Fruit fly (Drosophila melanogaster): Measurements from ENCODE around the gene CG9452.
A peak's percentile ranks its signal among the peaks of the same experiment; 100 is the strongest.
"Not testable (repeated sequence)": the region's sequence is repeated elsewhere in the genome, so short reads cannot be mapped to it uniquely, and the experiment has no call there.

CG9452 gene

DNA sequence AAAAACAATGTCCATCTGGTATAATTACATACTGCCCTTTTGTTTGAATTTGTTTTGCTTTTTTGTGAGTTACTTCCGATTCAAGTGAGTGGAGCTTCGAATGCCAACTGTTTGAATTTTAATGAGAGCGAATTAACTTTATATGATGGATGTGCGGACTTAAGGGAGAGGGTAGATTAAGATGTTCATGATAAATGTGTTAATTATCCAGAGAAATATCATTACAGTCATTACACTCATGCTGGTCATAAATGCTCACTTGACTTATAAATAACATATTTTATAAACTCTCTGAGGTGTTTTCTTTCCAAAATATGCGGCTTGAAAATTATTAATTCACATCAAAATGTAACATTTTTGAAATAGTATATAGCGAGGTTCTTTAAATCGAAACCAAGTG lies 6.0 kb downstream of the CG9452 start, which contains the start of gene CG9449:
CG9449 (minus strand) TSS at position 101 of the 400 bp plus-strand sequence.
- no peak for TF ChIP-seq noc (tag; optimal IDR thresholded peaks at IDR 0.05)

DNA sequence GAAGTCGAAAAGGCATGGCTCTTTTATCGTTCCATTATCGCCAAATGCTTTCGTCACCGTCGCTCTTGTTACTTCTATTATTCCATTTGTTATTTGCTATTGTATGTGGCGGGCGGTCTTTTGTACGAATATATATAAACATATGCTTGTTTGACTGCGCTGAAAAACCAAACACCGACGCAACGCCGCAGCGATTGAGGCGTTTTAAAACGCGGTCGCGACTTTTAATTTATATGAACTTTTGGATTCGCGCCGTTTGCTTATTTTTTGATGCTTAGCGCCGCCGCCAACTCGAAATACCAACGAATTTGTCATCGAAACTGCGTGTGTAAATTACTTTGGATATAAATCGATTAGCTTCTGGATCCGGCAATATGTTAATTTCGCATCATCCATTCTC lies 6.5 kb downstream of the CG9452 start:
- TF ChIP-seq noc (tag; optimal IDR thresholded peaks at IDR 0.05) = no peak

DNA sequence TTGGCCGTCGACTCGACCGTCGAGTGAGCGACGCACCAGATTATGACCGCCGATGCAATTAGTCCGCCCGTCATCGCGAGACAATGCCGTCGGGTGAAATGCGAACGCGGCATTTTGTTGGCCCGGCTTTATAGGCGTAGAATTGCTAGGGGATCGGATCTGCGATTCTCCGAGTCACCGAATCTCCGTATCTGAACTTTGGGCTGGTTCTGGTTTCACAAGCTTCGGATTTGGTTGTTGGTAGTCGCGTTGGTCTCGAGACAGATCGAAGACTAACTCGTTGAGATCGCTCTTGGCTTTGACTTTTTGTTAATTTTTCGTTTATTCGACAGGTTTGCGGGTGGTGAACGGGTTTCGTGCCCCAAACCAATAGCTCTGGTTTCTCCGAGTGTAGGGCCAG lies 7.1 kb downstream of the CG9452 start:
- no peak for TF ChIP-seq noc (tag; optimal IDR thresholded peaks at IDR 0.05)

DNA sequence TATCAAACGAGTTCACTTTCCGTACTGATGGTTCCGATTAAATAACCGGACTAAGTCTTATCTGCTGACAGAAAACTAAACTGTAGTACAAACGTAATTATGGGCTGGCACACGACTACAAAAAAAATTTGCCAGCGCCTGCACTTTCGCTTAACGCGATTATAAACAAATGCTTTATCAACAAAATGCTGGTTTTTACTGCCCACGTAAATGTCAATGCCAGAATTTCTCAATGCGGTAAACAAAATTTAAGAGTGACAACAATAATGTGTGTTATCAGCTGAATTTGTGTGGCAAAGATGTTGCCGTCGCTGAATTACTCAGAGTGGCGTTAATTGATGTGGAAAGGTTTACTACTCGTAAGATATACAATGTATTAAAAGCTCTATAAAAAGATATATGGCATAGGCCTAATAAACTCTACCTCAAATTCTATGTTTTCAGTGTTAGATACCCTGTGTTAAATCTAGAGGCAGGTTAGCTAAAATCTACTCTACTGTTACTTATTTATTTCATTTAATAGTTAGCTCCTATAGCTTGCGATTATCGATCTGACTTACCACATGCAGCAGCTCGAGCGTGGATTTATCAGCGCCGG lies 7.6 kb downstream of the CG9452 start:
- TF ChIP-seq noc (tag; optimal IDR thresholded peaks at IDR 0.05) = peak; percentile 40

DNA sequence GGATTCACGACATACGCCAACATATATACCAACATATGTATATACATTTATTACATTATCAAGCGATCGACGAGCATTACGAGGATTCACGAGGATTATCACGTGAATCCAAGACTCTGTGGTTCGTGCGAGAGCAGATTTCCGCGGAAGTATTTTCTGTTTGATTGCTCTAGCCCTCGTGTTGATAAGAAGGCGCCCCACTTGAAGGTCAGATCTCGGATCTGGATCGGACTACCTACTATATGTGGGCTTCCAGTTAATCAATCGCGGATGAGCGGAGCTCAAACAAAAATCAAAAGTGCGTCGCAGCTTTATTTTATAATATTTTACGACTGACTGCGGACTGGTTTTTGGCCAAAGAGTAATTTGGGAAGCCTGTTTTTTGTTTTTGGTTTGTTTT lies 8.7 kb downstream of the CG9452 start:
- TF ChIP-seq noc (tag; optimal IDR thresholded peaks at IDR 0.05) = peak; percentile 11

DNA sequence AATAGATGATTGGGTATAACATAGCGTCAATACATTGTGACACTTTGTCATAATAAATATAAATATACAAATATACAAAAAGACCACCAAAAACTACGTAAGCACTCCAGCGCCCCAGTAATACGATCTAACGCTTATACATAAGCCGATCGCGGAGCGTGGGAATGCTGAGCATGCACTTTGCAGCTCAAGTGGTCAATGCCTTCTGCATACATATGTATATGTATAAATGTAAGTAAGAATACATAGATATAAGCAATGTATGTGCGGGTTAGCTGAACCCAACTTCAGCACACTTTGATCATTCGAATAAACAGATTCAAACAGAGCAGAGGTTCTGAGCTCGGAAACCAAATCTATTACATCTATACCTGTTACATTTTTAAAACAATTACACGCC lies 16.4 kb downstream of the CG9452 start, which contains the start of gene CG32212:
CG32212 (plus strand) TSS at position 301 of the 400 bp plus-strand sequence.
- TF ChIP-seq noc (tag; optimal IDR thresholded peaks at IDR 0.05) = not testable (repeated sequence)

DNA sequence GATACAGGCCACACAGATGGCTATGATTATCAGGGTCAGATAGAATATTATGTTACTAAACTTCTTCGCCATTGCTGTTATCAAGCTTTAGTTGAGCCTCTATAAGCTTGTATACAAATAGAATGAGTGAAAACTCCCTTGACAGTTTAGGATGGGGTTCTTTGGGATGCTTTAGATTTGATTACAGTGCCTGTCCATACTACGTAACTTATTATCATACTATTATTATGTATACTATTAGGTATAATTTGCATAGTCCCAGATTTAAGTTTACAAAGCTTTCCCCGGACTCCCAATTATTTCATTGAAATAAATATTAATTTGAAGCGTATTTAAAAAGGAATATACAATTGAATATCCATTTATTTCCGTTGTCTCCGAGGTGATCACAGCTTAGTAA lies 17.3 kb downstream of the CG9452 start, which contains the start of gene brv1:
brv1 (minus strand) TSS at position 101 of the 400 bp plus-strand sequence.
- TF ChIP-seq noc (tag; optimal IDR thresholded peaks at IDR 0.05) = no peak

DNA sequence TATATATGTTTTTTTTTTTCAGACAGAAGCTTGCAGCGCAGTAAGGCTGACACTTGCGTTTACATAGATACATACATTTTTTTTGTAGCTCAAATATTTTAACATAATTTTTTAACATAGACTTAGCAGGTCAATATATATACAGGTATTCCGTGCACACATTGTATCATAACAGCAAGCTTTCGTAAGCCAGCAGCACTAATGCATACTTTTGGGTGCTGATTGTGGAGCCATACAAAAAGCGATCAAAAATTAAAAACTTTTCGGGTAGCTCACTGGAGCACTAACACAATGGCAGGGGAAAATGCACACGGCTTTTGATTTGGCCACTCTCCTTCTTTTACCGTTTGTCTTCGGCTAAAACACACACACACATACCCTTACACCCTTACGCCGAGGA lies 20.7 kb downstream of the CG9452 start:
- TF ChIP-seq noc (tag; optimal IDR thresholded peaks at IDR 0.05) = no peak

DNA sequence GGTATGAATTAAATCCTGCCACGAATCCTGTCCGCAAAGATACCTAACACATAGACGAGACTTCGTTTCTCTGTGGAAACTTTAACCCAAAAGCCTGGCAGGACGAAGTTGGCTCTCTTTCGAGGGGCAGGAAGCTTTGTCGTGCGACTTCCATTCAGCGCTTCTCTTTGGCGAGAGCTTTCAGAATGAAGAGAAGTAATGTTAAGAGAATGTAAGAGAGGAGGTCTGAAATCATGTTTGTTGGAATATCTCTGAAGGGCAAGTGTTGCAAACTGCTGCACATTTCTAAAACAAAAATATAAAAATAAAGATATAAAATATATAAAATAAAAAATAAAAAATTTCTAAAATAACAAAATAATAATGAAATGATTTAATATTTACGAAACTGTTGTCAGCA lies 21.7 kb downstream of the CG9452 start:
- no peak for TF ChIP-seq noc (tag; optimal IDR thresholded peaks at IDR 0.05)

DNA sequence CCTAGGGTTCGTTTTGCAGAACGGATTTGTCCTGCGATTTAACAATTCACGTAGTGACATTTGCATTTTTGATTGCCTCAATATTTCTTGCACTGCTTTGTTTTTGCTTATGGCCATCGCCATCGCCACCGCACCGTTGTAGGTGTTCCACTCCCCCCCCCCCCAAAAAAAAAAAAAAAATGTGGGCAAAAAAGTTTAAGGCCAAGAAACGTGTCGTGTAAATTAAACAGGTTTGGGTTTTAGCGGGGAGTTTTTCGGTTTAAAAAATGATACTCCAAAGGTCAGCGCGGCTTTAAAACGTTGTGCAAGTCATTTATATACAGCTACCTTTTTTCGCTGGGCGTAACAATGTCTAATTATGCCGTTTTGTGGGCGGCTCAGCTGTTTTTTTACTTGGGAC lies 22.5 kb downstream of the CG9452 start:
- TF ChIP-seq noc (tag; optimal IDR thresholded peaks at IDR 0.05) = no peak

DNA sequence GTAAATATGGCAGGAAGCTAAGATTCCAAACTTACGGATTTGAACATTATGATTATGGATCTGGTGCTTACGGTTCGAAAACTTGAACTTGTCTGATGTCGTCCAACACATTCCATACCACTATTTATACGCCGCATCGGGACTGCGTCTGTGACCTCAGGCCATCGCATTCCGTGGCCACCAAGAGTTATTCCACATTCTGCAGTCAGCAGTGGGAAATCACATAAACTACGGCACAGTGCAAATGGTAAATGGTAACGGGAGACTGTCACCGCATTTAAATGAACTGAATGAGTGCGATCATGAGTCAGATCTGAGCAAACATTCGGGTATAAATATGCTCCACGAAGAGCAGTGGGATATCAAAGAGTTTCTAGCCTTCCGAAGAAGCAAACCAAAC lies 28.2 kb downstream of the CG9452 start, which contains the start of the genes CG18294 and CG32213:
CG18294 (minus strand) TSS at position 101 of the 400 bp plus-strand sequence.
CG32213 (plus strand) TSS at position 362 of the 400 bp plus-strand sequence.
- TF ChIP-seq noc (tag; optimal IDR thresholded peaks at IDR 0.05) = not testable (repeated sequence)

DNA sequence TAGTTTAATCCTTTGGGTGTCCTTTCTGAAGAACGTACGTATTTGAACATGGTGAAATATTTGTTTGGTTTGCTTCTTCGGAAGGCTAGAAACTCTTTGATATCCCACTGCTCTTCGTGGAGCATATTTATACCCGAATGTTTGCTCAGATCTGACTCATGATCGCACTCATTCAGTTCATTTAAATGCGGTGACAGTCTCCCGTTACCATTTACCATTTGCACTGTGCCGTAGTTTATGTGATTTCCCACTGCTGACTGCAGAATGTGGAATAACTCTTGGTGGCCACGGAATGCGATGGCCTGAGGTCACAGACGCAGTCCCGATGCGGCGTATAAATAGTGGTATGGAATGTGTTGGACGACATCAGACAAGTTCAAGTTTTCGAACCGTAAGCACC lies 31.5 kb downstream of the CG9452 start, which contains the start of the genes 825-Oak and CG12519:
825-Oak (minus strand) TSS at position 101 of the 400 bp plus-strand sequence.
CG12519 (plus strand) TSS at position 364 of the 400 bp plus-strand sequence.
- not testable (repeated sequence) for TF ChIP-seq noc (tag; optimal IDR thresholded peaks at IDR 0.05)

DNA sequence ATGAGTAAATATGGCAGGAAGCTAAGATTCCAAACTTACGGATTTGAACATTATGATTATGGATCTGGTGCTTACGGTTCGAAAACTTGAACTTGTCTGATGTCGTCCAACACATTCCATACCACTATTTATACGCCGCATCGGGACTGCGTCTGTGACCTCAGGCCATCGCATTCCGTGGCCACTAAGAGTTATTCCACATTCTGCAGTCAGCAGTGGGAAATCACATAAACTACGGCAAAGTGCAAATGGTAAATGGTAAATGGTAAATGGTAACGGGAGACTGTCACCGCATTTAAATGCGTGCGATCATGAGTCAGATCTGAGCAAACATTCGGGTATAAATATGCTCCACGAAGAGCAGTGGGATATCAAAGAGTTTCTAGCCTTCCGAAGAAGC lies 36.7 kb downstream of the CG9452 start, which contains the start of the genes CG14096 and CG32214:
CG14096 (minus strand) TSS at position 101 of the 400 bp plus-strand sequence.
CG32214 (plus strand) TSS at position 368 of the 400 bp plus-strand sequence.
- TF ChIP-seq noc (tag; optimal IDR thresholded peaks at IDR 0.05) = not testable (repeated sequence)

DNA sequence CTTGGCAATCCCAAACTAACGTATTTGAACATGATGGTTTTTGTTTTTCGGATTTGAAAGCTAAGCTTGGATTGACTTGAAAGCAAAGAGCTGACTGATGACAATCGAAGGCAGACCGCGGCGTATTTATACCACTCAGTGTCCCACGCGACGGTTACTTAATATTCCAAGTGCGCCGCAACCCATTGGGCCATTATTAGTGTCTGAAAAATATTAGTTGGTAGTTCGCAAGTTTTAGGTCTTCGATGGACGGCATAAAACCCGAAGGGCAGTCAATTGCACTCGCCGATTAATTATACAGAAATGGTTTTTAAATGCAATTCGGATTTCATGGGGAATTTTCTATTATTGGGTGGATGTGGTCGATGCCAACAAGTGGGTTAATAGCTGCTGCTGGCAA lies 39.0 kb downstream of the CG9452 start, which contains the start of gene CG14095:
CG14095 (minus strand) TSS at position 101 of the 400 bp plus-strand sequence.
- TF ChIP-seq noc (tag; optimal IDR thresholded peaks at IDR 0.05) = no peak
